Worm (Caenorhabditis elegans) whole organism, L4 larva: ENCODE results near the gene sre-18.

ENCODE experiments used
- F37D6.2 ChIP-seq: sonication (generic microtip); optimal IDR thresholded peaks from 2 replicates; lab custom pipeline; 2016; ENCODE audit warnings: mild to moderate bottlenecking, missing genetic modification characterization, missing compliant biosample characterization
- F49E8.2 ChIP-seq: sonication (generic microtip); optimal IDR thresholded peaks from 2 replicates; lab custom pipeline; 2016; ENCODE audit warnings: missing compliant biosample characterization, mild to moderate bottlenecking, missing genetic modification characterization, borderline replicate concordance
- R02D3.7 ChIP-seq: fragments of 150-350 bp; sonication (generic microtip); optimal IDR thresholded peaks from 3 replicates; lab custom pipeline; 2014; ENCODE audit warnings: missing biosample characterization, missing genetic modification characterization
- Y48G9A.11 ChIP-seq: fragments of 200-800 bp; sonication (Bioruptor generic); IDR thresholded peaks from 2 replicates; pipeline ENCODE4 v1.3.6; 2022; ENCODE audit warnings: missing genetic modification reagents, missing genetic modification characterization, missing compliant biosample characterization
- Y75B8A.6 ChIP-seq: fragments of 200-800 bp; sonication (Bioruptor generic); IDR thresholded peaks from 2 replicates; pipeline ENCODE4 v1.3.6; 2022; ENCODE audit warnings: missing genetic modification reagents, missing genetic modification characterization, missing compliant biosample characterization
- aha-1 ChIP-seq: fragments of 150-350 bp; peaks from one replicate; lab custom pipeline; 2014; ENCODE audit warnings: missing biosample characterization, missing genetic modification characterization
- arid-1 ChIP-seq: fragments of 200-800 bp; sonication (Bioruptor generic); conservative IDR thresholded peaks from 2 replicates; pipeline ENCODE4 v1.3.6; 2022; ENCODE audit warnings: missing genetic modification reagents, missing genetic modification characterization, missing compliant biosample characterization
- ceh-20 ChIP-seq: fragments of 200-800 bp; sonication (Bioruptor generic); IDR thresholded peaks from 2 replicates; pipeline ENCODE4 v1.3.6; 2022; ENCODE audit warnings: missing genetic modification reagents, missing genetic modification characterization, missing compliant biosample characterization
- ceh-28 ChIP-seq: fragments of 150-350 bp; optimal IDR thresholded peaks from 2 replicates; lab custom pipeline; 2014; ENCODE audit warnings: missing biosample characterization, missing genetic modification reagents, missing genetic modification characterization
- ceh-32 ChIP-seq: sonication (generic microtip); optimal IDR thresholded peaks from 2 replicates; lab custom pipeline; 2016; ENCODE audit warnings: mild to moderate bottlenecking, missing genetic modification characterization, missing compliant biosample characterization; ENCODE audit not compliant: poor library complexity
- ceh-62 ChIP-seq: sonication (generic microtip); optimal IDR thresholded peaks from 2 replicates; lab custom pipeline; 2017; ENCODE audit warnings: missing biosample characterization, missing genetic modification characterization
- daf-12 ChIP-seq: fragments of 150-350 bp; optimal IDR thresholded peaks from 2 replicates; lab custom pipeline; 2014; ENCODE audit warnings: missing biosample characterization, missing genetic modification reagents, missing genetic modification characterization
- daf-19 ChIP-seq: fragments of 200-800 bp; sonication (Bioruptor generic); conservative IDR thresholded peaks from 2 replicates; pipeline ENCODE4 v1.3.6; 2022; ENCODE audit warnings: missing genetic modification characterization, missing compliant biosample characterization
- dmd-9 ChIP-seq: fragments of 200-800 bp; sonication (Bioruptor generic); IDR thresholded peaks from 2 replicates; pipeline ENCODE4 v1.3.6; 2022; ENCODE audit warnings: missing genetic modification reagents, missing genetic modification characterization, missing compliant biosample characterization
- dpl-1 ChIP-seq: fragments of 150-350 bp; optimal IDR thresholded peaks from 2 replicates; lab custom pipeline; 2014; ENCODE audit warnings: missing biosample characterization, missing genetic modification reagents, missing genetic modification characterization
- egl-27 ChIP-seq: sonication (generic microtip); optimal IDR thresholded peaks from 3 replicates; lab custom pipeline; 2017; ENCODE audit warnings: missing biosample characterization, missing genetic modification reagents, missing genetic modification characterization
- egl-43 ChIP-seq: fragments of 200-800 bp; sonication (Bioruptor generic); IDR thresholded peaks from 2 replicates; pipeline ENCODE4 v1.3.6; 2022; ENCODE audit warnings: missing genetic modification reagents, missing genetic modification characterization, missing compliant biosample characterization
- fos-1 ChIP-seq: fragments of 150-350 bp; optimal IDR thresholded peaks from 2 replicates; lab custom pipeline; 2014; ENCODE audit warnings: missing biosample characterization, missing genetic modification characterization
- hif-1 ChIP-seq, 2 experiments: sonication (generic microtip); optimal IDR thresholded peaks; 2 replicates each; lab custom pipeline; 2016 to 2017; ENCODE audit warnings: missing compliant biosample characterization in 2 of 2, missing genetic modification characterization in 2 of 2, missing genetic modification reagents in 2 of 2, missing genotype in 2 of 2, mild to moderate bottlenecking in 1 of 2
- hlh-11 ChIP-seq: fragments of 200-800 bp; sonication (Bioruptor generic); optimal IDR thresholded peaks from 2 replicates; lab custom pipeline; 2018; ENCODE audit warnings: mild to moderate bottlenecking, missing genetic modification characterization, missing compliant biosample characterization
- hmg-1.1 ChIP-seq: fragments of 200-800 bp; sonication (Bioruptor generic); IDR thresholded peaks from 2 replicates; pipeline ENCODE4 v1.3.6; 2022; ENCODE audit warnings: missing genetic modification reagents, missing genetic modification characterization, missing compliant biosample characterization
- jun-1 ChIP-seq: fragments of 150-350 bp; optimal IDR thresholded peaks from 2 replicates; lab custom pipeline; 2014; ENCODE audit warnings: missing biosample characterization, missing genetic modification reagents, missing genetic modification characterization
- lin-13 ChIP-seq: fragments of 150-350 bp; optimal IDR thresholded peaks from 2 replicates; lab custom pipeline; 2014; ENCODE audit warnings: missing biosample characterization, missing genetic modification reagents, missing genetic modification characterization
- lin-39 ChIP-seq: fragments of 150-350 bp; optimal IDR thresholded peaks from 2 replicates; lab custom pipeline; 2014; ENCODE audit warnings: missing biosample characterization, missing genetic modification reagents, missing genetic modification characterization
- madf-5 ChIP-seq, 2 experiments: fragments of 200-800 bp; sonication (Bioruptor generic); IDR thresholded peaks; 2 replicates each; pipeline ENCODE4 v1.3.6; 2022; ENCODE audit warnings: missing compliant biosample characterization in 2 of 2, missing genetic modification characterization in 2 of 2
- madf-9 ChIP-seq: fragments of 200-800 bp; sonication (Bioruptor generic); conservative IDR thresholded peaks from 2 replicates; pipeline ENCODE4 v1.3.6; 2022; ENCODE audit warnings: missing genetic modification reagents, missing genetic modification characterization, missing compliant biosample characterization
- mdl-1 ChIP-seq, 2 experiments: fragments of 150-350 bp in 1 of 2; sonication (generic microtip) in 1 of 2; optimal IDR thresholded peaks; 2 replicates each; lab custom pipeline; 2014 to 2017; ENCODE audit warnings: missing biosample characterization in 2 of 2, missing genetic modification characterization in 2 of 2
- mep-1 ChIP-seq: fragments of 150-350 bp; sonication (generic microtip); optimal IDR thresholded peaks from 3 replicates; lab custom pipeline; 2014; ENCODE audit warnings: missing biosample characterization, missing genetic modification characterization
- mes-2 ChIP-seq: sonication (generic microtip); optimal IDR thresholded peaks from 2 replicates; lab custom pipeline; 2016; ENCODE audit warnings: missing genotype, mild to moderate bottlenecking, missing genetic modification characterization, missing compliant biosample characterization; ENCODE audit not compliant: poor library complexity, severe bottlenecking
- nhr-10 ChIP-seq: fragments of 150-350 bp; optimal IDR thresholded peaks from 2 replicates; lab custom pipeline; 2014; ENCODE audit warnings: missing biosample characterization, missing genetic modification characterization
- nhr-11 ChIP-seq: fragments of 150-350 bp; optimal IDR thresholded peaks from 2 replicates; lab custom pipeline; 2014; ENCODE audit warnings: missing biosample characterization, missing genetic modification characterization
- nhr-28 ChIP-seq: fragments of 150-350 bp; optimal IDR thresholded peaks from 2 replicates; lab custom pipeline; 2014; ENCODE audit warnings: missing biosample characterization, missing genetic modification characterization
- nhr-41 ChIP-seq: fragments of 200-800 bp; sonication (Bioruptor generic); IDR thresholded peaks from 2 replicates; pipeline ENCODE4 v1.3.6; 2022; ENCODE audit warnings: missing genetic modification reagents, missing genetic modification characterization, missing compliant biosample characterization
- nhr-6 ChIP-seq: fragments of 150-350 bp; optimal IDR thresholded peaks from 2 replicates; lab custom pipeline; 2014; ENCODE audit warnings: missing biosample characterization, missing genetic modification characterization
- pha-4 ChIP-seq, 2 experiments: fragments of 150-350 bp in 1 of 2; fragments of 200-800 bp in 1 of 2; sonication (Bioruptor generic) in 1 of 2; IDR thresholded peaks in 1 of 2; optimal IDR thresholded peaks in 1 of 2; 2 replicates each; pipeline versions ENCODE4 v1.3.6 to Lab custom; 2014 to 2022; ENCODE audit warnings: missing genetic modification characterization in 2 of 2, missing genetic modification reagents in 2 of 2, missing biosample characterization in 1 of 2, missing compliant biosample characterization in 1 of 2
- php-3 ChIP-seq: fragments of 200-800 bp; sonication (Bioruptor generic); IDR thresholded peaks from 2 replicates; pipeline ENCODE4 v1.3.6; 2022; ENCODE audit warnings: missing genetic modification reagents, missing genetic modification characterization, missing compliant biosample characterization
- rbr-2 ChIP-seq: sonication (generic microtip); optimal IDR thresholded peaks from 2 replicates; lab custom pipeline; 2016; ENCODE audit warnings: missing genotype, missing genetic modification characterization, missing compliant biosample characterization
- saeg-2 ChIP-seq: fragments of 200-800 bp; sonication (Bioruptor generic); IDR thresholded peaks from 2 replicates; pipeline ENCODE4 v1.3.6; 2022; ENCODE audit warnings: missing genetic modification reagents, missing genetic modification characterization, missing compliant biosample characterization
- snpc-1.2 ChIP-seq: fragments of 200-800 bp; sonication (Bioruptor generic); IDR thresholded peaks from 2 replicates; pipeline ENCODE4 v1.3.6; 2022; ENCODE audit warnings: missing genetic modification reagents, missing genetic modification characterization, missing compliant biosample characterization
- tag-97 ChIP-seq: fragments of 200-800 bp; sonication (Bioruptor generic); IDR thresholded peaks from 2 replicates; pipeline ENCODE4 v1.3.6; 2022; ENCODE audit warnings: missing genetic modification characterization, missing compliant biosample characterization
- tra-1 ChIP-seq: fragments of 200-800 bp; sonication (Bioruptor generic); IDR thresholded peaks from 2 replicates; pipeline ENCODE4 v1.3.6; 2022; ENCODE audit warnings: missing genetic modification reagents, missing genetic modification characterization, missing compliant biosample characterization
- unc-130 ChIP-seq: sonication (generic microtip); optimal IDR thresholded peaks from 2 replicates; lab custom pipeline; 2016; ENCODE audit warnings: missing genetic modification reagents, missing genetic modification characterization, missing compliant biosample characterization
- unc-62 ChIP-seq, 3 experiments: fragments of 150-350 bp in 1 of 3; sonication (generic microtip); optimal IDR thresholded peaks in 2 of 3; peaks in 1 of 3; 1 replicate in 1 of 3; 2 replicates in 2 of 3; lab custom pipeline; 2014 to 2017; ENCODE audit warnings: missing biosample characterization in 3 of 3, missing genetic modification characterization in 3 of 3, missing genetic modification reagents in 3 of 3, missing genotype in 1 of 3
- zip-11 ChIP-seq: fragments of 200-800 bp; sonication (Bioruptor generic); IDR thresholded peaks from 2 replicates; pipeline ENCODE4 v1.3.6; 2022; ENCODE audit warnings: missing genetic modification characterization, missing compliant biosample characterization

Gene sre-18

DNA sequence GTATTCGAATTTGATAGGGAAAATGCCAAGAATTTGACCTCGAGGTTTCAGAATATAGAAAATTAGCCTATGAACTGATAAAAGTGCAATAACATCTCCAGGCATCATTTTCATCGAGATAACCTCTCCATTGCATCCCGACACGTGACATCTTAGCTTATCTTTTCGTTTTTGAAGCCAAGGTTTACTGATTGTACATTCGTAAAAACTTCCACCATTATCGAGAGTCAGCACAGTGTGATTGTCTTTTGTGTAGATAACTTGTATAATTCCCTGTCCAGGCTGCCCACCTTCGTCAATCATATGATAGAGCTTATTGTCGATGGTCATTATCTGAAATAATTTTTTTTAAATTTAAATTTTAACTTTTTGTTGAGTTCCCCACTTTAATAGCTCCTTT is 44.8 kb upstream of the sre-18 start:
- no peak for TF ChIP-seq Y75B8A.6 (GFP tag; lab: Robert Waterston, UW)
- no peak for TF ChIP-seq lin-39 (tag; lab: Kevin White, UChicago)
- no peak for TF ChIP-seq ceh-28 (tag; lab: Kevin White, UChicago)
- TF ChIP-seq madf-5 (GFP tag; IDR thresholded peaks at IDR 0.05; lab: Robert Waterston, UW): no peak
- no peak for TF ChIP-seq lin-13 (GFP tag; lab: Kevin White, UChicago)
- no peak for TF ChIP-seq zip-11 (GFP tag; lab: Robert Waterston, UW)
- no peak for TF ChIP-seq ceh-20 (GFP tag; lab: Robert Waterston, UW)
- no peak for TF ChIP-seq daf-19 (GFP tag; lab: Robert Waterston, UW)
- no peak for TF ChIP-seq F49E8.2 (tag; lab: Kevin White, UChicago)
- no peak for TF ChIP-seq nhr-11
- no peak for TF ChIP-seq nhr-10 (tag; lab: Kevin White, UChicago)
- no peak for TF ChIP-seq dpl-1
- no peak for TF ChIP-seq mep-1 (tag; lab: Kevin White, UChicago)
- no peak for TF ChIP-seq unc-62 (GFP tag; optimal IDR thresholded peaks at IDR 0.05 in 1 of 2; lab: Kevin White, UChicago)
- TF ChIP-seq unc-62 (tag; optimal IDR thresholded peaks at IDR 0.05; lab: Kevin White, UChicago): no peak
- no peak for TF ChIP-seq F37D6.2 (tag; lab: Kevin White, UChicago)
- TF ChIP-seq nhr-28 (tag; lab: Kevin White, UChicago): no peak
- no peak for TF ChIP-seq hmg-1.1 (GFP tag; lab: Robert Waterston, UW)
- no peak for TF ChIP-seq nhr-41 (GFP tag; lab: Robert Waterston, UW)
- TF ChIP-seq ceh-32 (tag; lab: Kevin White, UChicago): no peak

DNA sequence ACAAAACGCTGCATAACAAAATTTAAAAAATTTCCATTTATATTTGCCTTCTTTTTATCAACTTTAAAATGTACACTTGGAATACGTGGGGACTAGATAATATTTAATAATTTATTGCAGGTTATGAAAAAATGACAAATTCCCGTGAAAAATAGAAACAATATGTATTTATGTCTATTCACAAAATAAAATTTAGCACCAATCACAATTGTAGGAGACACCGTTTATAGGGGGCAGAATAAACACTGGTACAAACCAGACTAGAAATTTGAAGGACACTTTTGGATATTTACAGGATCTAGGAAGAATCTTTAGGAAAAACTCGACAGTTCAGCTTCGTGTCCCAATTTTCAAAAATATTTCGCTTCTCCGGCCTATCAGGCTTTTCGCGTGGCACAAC is 40.8 kb upstream of the sre-18 start, which contains the start of gene C42C1.3:
Gene C42C1.3 (minus strand): TSS at position 101 of the 400 bp plus-strand sequence.
- TF ChIP-seq egl-43 (GFP tag; lab: Robert Waterston, UW) (no peak), madf-9 (GFP tag; lab: Robert Waterston, UW) (no peak), aha-1 (peak; percentile 9)

DNA sequence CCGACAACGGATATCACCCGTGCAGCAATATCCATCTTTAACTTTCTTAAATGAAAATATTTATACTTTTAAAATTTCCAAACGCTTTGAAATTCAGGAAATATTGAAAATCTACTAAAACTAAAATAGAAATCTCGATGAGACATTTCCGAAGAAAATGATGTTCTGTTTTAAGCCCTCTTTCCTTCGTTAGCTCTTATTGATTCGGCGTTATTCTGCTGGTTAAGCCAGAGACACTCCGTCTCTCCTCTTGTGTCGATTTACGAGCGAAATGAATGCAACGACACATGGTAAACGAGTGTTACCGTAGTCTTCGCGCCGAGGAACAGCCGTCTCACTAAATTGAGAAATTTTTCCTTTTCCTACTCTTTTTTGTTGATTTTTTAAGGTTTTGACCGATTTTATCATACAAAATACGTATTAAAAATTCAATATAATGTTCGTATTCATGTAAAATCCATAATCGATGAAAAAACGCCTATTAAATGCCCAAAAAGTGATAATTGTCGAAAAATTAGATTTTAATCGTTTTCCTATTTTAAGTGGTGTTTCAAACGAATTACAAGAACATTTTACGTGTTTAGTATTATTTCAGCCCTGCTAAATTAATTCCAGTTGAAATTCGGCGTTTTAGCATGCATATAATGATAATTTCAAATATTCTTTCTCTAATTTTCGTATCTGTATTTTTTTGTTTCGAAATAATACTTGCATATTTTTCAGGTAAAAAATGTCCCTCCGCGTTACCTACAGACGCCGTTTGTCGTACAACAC is 38.9 kb upstream of the sre-18 start, which contains the start of the genes ppm-1.H and rpl-34:
Gene ppm-1.H (minus strand): TSS at position 51 of the 774 bp plus-strand sequence.
Gene rpl-34 (plus strand): TSS at position 724 of the 774 bp plus-strand sequence.
- 0 out of 2 replicates have a peak, but pooled peaks have one; percentile 30 for TF ChIP-seq hmg-1.1 (GFP tag; lab: Robert Waterston, UW)
- no peak for TF ChIP-seq nhr-41 (GFP tag; lab: Robert Waterston, UW)
- TF ChIP-seq R02D3.7: peak; percentile 66
- TF ChIP-seq mes-2 (tag; lab: Kevin White, UChicago): peak; percentile 78
- no peak for TF ChIP-seq nhr-10 (tag; lab: Kevin White, UChicago)
- TF ChIP-seq madf-9 (GFP tag; lab: Robert Waterston, UW): no peak
- no peak for TF ChIP-seq fos-1 (tag; lab: Kevin White, UChicago)
- TF ChIP-seq mdl-1 (tag; optimal IDR thresholded peaks at IDR 0.05; lab: Kevin White, UChicago): peak in 1 of 2 experiments; percentile 43
- no peak for TF ChIP-seq php-3
- TF ChIP-seq mep-1 (tag; lab: Kevin White, UChicago): peak; percentile 67
- TF ChIP-seq egl-27 (tag; lab: Kevin White, UChicago): no peak
- TF ChIP-seq nhr-6 (tag; lab: Kevin White, UChicago): peak; percentile 68
- TF ChIP-seq rbr-2 (tag; lab: Kevin White, UChicago): peak; percentile 54
- TF ChIP-seq tag-97 (GFP tag; lab: Robert Waterston, UW): no peak
- TF ChIP-seq dmd-9 (GFP tag; lab: Robert Waterston, UW): no peak
- no peak for TF ChIP-seq hlh-11 (tag; lab: Kevin White, UChicago)
- no peak for TF ChIP-seq saeg-2 (GFP tag; lab: Robert Waterston, UW)
- TF ChIP-seq daf-12 (tag; lab: Kevin White, UChicago): no peak
- TF ChIP-seq tra-1: no peak
- no peak for TF ChIP-seq jun-1 (tag; lab: Kevin White, UChicago)
- peak; percentile 56 for TF ChIP-seq dpl-1
- TF ChIP-seq ceh-62: no peak
- no peak for TF ChIP-seq madf-5 (GFP tag; IDR thresholded peaks at IDR 0.05; lab: Robert Waterston, UW)
- no peak for TF ChIP-seq Y48G9A.11
- peak; percentile 2 for TF ChIP-seq unc-130 (GFP tag; lab: Kevin White, UChicago)
- TF ChIP-seq pha-4 (GFP tag; IDR thresholded peaks at IDR 0.05; lab: Robert Waterston, UW): no peak
- TF ChIP-seq pha-4 (tag; optimal IDR thresholded peaks at IDR 0.05; lab: Kevin White, UChicago): peak; percentile 48
- TF ChIP-seq hif-1 (tag; optimal IDR thresholded peaks at IDR 0.05; lab: Kevin White, UChicago): peak in 1 of 2 experiments; percentile 39
- no peak for TF ChIP-seq snpc-1.2 (GFP tag; lab: Robert Waterston, UW)
- TF ChIP-seq arid-1 (GFP tag; lab: Robert Waterston, UW): no peak
- no peak for TF ChIP-seq Y75B8A.6 (GFP tag; lab: Robert Waterston, UW)
